Fruit fly (Drosophila melanogaster) whole organism, prepupa: ENCODE data around the gene CG14005.

Source experiments
- CG34406 ChIP-seq: fragments of 200-800 bp; sonication (Bioruptor generic); optimal IDR thresholded peaks from 3 replicates; lab custom pipeline; 2016; ENCODE audit warnings: missing biosample characterization, missing genetic modification characterization
- CG8632 ChIP-seq: fragments of 200-800 bp; sonication (Bioruptor generic); optimal IDR thresholded peaks from 3 replicates; lab custom pipeline; 2016; ENCODE audit warnings: missing biosample characterization, missing genetic modification characterization
- Ets96B ChIP-seq: fragments of 200-800 bp; optimal IDR thresholded peaks from 2 replicates; lab custom pipeline; 2019; ENCODE audit warnings: missing biosample characterization, mild to moderate bottlenecking, missing genetic modification characterization, moderate library complexity
- Hr38 ChIP-seq: sonication (Bioruptor generic); optimal IDR thresholded peaks from 2 replicates; lab custom pipeline; 2016; ENCODE audit warnings: missing biosample characterization, missing genetic modification characterization
- Hr39 ChIP-seq: fragments of 200-800 bp; sonication (Bioruptor generic); optimal IDR thresholded peaks from 2 replicates; lab custom pipeline; 2016; ENCODE audit warnings: missing biosample characterization, missing genetic modification characterization

DNA sequence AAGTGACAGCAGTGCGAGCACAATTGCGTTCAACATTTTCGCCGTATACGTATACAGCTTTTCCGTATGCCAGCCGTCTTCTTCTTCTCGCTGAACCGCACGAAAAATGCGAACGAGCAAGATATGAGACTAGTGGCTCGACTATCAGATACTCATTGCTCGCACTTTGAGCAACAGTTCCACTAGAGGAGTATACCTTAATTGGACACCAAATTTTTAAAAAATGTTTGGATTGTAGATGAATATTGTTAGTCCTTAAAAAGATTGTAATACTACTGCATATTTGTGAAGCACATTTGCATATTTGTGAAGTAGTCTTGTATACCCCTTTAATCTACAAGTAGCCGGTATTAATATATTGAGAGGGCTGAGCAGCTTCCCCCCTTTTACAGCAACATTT is 23.6 kb downstream of the CG14005 start:
- TF ChIP-seq CG34406 (no peak), Hr38 (GFP tag; lab: Kevin White, UChicago) (no peak), CG8632 (GFP tag; lab: Kevin White, UChicago) (no peak), Ets96B (peak; percentile 27), Hr39 (peak; percentile 32)
